Fruit fly (Drosophila melanogaster): Measurements from ENCODE around the gene CG4962.

The CG4962 gene

DNA sequence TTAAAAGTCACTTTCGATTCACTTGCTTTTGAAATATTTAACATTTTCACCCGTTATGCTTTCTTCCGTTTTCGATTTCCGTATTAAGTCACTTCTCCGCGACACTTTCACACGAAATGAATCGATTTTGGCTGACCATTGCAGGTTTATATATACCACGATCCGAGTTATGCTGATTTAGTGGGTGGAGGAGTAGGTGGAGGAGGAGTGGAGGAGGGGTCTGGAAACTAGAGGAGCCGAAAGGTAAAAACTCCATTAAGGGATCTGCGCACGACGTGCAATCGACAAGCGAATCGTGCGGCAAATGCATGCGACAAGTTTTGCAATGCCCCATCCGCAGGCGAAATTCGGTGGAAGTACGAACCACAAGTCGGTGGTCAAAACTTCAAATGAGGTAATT lies 4.5 kb downstream of the CG4962 start, which contains the start of gene CG13045:
CG13045 (minus strand) TSS at position 101 of the 400 bp plus-strand sequence.
- TF ChIP-seq CG34367 (tag; optimal IDR thresholded peaks at IDR 0.05) (no peak), Snoo (tag; optimal IDR thresholded peaks at IDR 0.05) (no peak), CG4496 (GFP tag; IDR thresholded peaks at IDR 0.05) (no peak)

DNA sequence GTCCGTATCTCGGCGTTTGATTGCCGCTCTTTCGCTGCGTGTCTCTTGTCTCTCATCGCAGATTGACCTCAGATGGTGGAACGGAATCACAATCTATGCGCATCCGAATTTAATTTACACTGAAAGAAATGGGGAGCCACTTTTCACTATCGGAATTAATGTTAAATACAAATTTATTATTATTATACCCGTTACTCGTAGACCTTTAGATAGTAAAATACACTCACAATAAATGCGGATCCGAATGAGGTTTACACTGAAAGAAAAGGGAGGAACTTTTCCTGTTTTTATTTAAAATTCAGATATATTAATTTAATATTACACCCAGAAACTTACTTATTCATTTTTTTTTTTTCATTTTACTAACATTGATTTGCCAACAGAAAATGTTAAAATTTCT lies 6.3 kb downstream of the CG4962 start:
- TF ChIP-seq Pif1B (GFP tag; optimal IDR thresholded peaks at IDR 0.05) = no peak
- peak; percentile 52 for TF ChIP-seq CG14655 (GFP tag; optimal IDR thresholded peaks at IDR 0.05)
- TF ChIP-seq gl (tag; optimal IDR thresholded peaks at IDR 0.05) = no peak
- no peak for TF ChIP-seq CG10348 (GFP tag; IDR thresholded peaks at IDR 0.05)
- TF ChIP-seq CG12605 (GFP tag; IDR thresholded peaks at IDR 0.05) = no peak
- no peak for TF ChIP-seq CG32121 (GFP tag; IDR thresholded peaks at IDR 0.05)
- TF ChIP-seq Pif1A (GFP tag; optimal IDR thresholded peaks at IDR 0.05) = peak; percentile 25
- no peak for TF ChIP-seq Snoo (tag; optimal IDR thresholded peaks at IDR 0.05)
- no peak for TF ChIP-seq CG4496 (GFP tag; IDR thresholded peaks at IDR 0.05)
- TF ChIP-seq CG8159 (tag; optimal IDR thresholded peaks at IDR 0.05) = peak; percentile 10
- peak; percentile 32 for TF ChIP-seq CG9948 (tag; optimal IDR thresholded peaks at IDR 0.05)
- TF ChIP-seq CG17806 (tag; optimal IDR thresholded peaks at IDR 0.05) = peak; percentile 22
- TF ChIP-seq D1 (tag; optimal IDR thresholded peaks at IDR 0.05) = no peak
- peak; percentile 3 for TF ChIP-seq CG34367 (tag; optimal IDR thresholded peaks at IDR 0.05)
- TF ChIP-seq CG15710 (tag; optimal IDR thresholded peaks at IDR 0.05) = peak; percentile 5

- TF ChIP-seq D1 (tag; optimal IDR thresholded peaks at IDR 0.05) (no peak), CG9948 (tag; optimal IDR thresholded peaks at IDR 0.05) (no peak), CG8301 (tag; optimal IDR thresholded peaks at IDR 0.05) (no peak), CG12605 (GFP tag; IDR thresholded peaks at IDR 0.05) (no peak), CG8159 (tag; optimal IDR thresholded peaks at IDR 0.05) (no peak), CG32121 (GFP tag; IDR thresholded peaks at IDR 0.05) (no peak), CG4496 (GFP tag; IDR thresholded peaks at IDR 0.05) (no peak), Pif1A (GFP tag; optimal IDR thresholded peaks at IDR 0.05) (no peak), Pif1B (GFP tag; optimal IDR thresholded peaks at IDR 0.05) (no peak), CG10348 (GFP tag; IDR thresholded peaks at IDR 0.05) (no peak), CG17806 (tag; optimal IDR thresholded peaks at IDR 0.05) (no peak), CG13204 (GFP tag; optimal IDR thresholded peaks at IDR 0.05) (no peak), rn (GFP tag; IDR thresholded peaks at IDR 0.05) (no peak), CG15710 (tag; optimal IDR thresholded peaks at IDR 0.05) (no peak), CG34367 (tag; optimal IDR thresholded peaks at IDR 0.05) (no peak), Snoo (tag; optimal IDR thresholded peaks at IDR 0.05) (no peak), CG14655 (GFP tag; optimal IDR thresholded peaks at IDR 0.05) (no peak), gl (tag; optimal IDR thresholded peaks at IDR 0.05) (no peak), fd96Ca (GFP tag; IDR thresholded peaks at IDR 0.05) (no peak)
Observed at dm6 chr3L:16288322-16288721, 7.0 kb downstream of the CG4962 start, which contains the start of gene CG13046. CG13046 (minus strand) TSS chr3L:16288422.

- TF ChIP-seq CG13204 (GFP tag; optimal IDR thresholded peaks at IDR 0.05) = peak; percentile 33
- TF ChIP-seq CG4496 (GFP tag; IDR thresholded peaks at IDR 0.05) = no peak
- TF ChIP-seq CG10348 (GFP tag; IDR thresholded peaks at IDR 0.05) = no peak
- TF ChIP-seq CG9948 (tag; optimal IDR thresholded peaks at IDR 0.05) = peak; percentile 70
- TF ChIP-seq fd96Ca (GFP tag; IDR thresholded peaks at IDR 0.05) = no peak
- TF ChIP-seq CG8301 (tag; optimal IDR thresholded peaks at IDR 0.05) = no peak
- peak; percentile 67 for TF ChIP-seq CG34367 (tag; optimal IDR thresholded peaks at IDR 0.05)
- peak; percentile 27 for TF ChIP-seq CG14655 (GFP tag; optimal IDR thresholded peaks at IDR 0.05)
- peak; percentile 65 for TF ChIP-seq Pif1A (GFP tag; optimal IDR thresholded peaks at IDR 0.05)
- peak; percentile 87 for TF ChIP-seq EcR (GFP tag; optimal IDR thresholded peaks at IDR 0.05)
- no peak for TF ChIP-seq Ets98B (GFP tag; IDR thresholded peaks at IDR 0.05)
- TF ChIP-seq Snoo (tag; optimal IDR thresholded peaks at IDR 0.05) = peak; percentile 7
- peak; percentile 62 for TF ChIP-seq D1 (tag; optimal IDR thresholded peaks at IDR 0.05)
- TF ChIP-seq CG15710 (tag; optimal IDR thresholded peaks at IDR 0.05) = peak; percentile 86
- TF ChIP-seq CG17806 (tag; optimal IDR thresholded peaks at IDR 0.05) = peak; percentile 76
- TF ChIP-seq CG32121 (GFP tag; IDR thresholded peaks at IDR 0.05) = no peak
- TF ChIP-seq rn (GFP tag; IDR thresholded peaks at IDR 0.05) = no peak
- TF ChIP-seq CG8159 (tag; optimal IDR thresholded peaks at IDR 0.05) = peak; percentile 89
- peak; percentile 56 for TF ChIP-seq Pif1B (GFP tag; optimal IDR thresholded peaks at IDR 0.05)
- no peak for TF ChIP-seq CG12605 (GFP tag; IDR thresholded peaks at IDR 0.05)
- peak; percentile 53 for TF ChIP-seq gl (tag; optimal IDR thresholded peaks at IDR 0.05)
Observed at dm6 chr3L:16286258-16286657, 9.1 kb downstream of the CG4962 start.

- TF ChIP-seq CG9948 (tag; optimal IDR thresholded peaks at IDR 0.05) = peak; percentile 52
- TF ChIP-seq CG10348 (GFP tag; IDR thresholded peaks at IDR 0.05) = no peak
- no peak for TF ChIP-seq CG8301 (tag; optimal IDR thresholded peaks at IDR 0.05)
- TF ChIP-seq gl (tag; optimal IDR thresholded peaks at IDR 0.05) = no peak
- no peak for TF ChIP-seq D1 (tag; optimal IDR thresholded peaks at IDR 0.05)
- TF ChIP-seq EcR (GFP tag; optimal IDR thresholded peaks at IDR 0.05) = no peak
- peak; percentile 33 for TF ChIP-seq CG17806 (tag; optimal IDR thresholded peaks at IDR 0.05)
- TF ChIP-seq CG34367 (tag; optimal IDR thresholded peaks at IDR 0.05) = peak; percentile 1
- no peak for TF ChIP-seq rn (GFP tag; IDR thresholded peaks at IDR 0.05)
- no peak for TF ChIP-seq fd96Ca (GFP tag; IDR thresholded peaks at IDR 0.05)
- TF ChIP-seq CG15710 (tag; optimal IDR thresholded peaks at IDR 0.05) = peak; percentile 29
- peak; percentile 17 for TF ChIP-seq CG14655 (GFP tag; optimal IDR thresholded peaks at IDR 0.05)
- TF ChIP-seq CG4496 (GFP tag; IDR thresholded peaks at IDR 0.05) = 0 out of 3 replicates have a peak, but pooled peaks have one; percentile 17
- TF ChIP-seq Pif1B (GFP tag; optimal IDR thresholded peaks at IDR 0.05) = no peak
- TF ChIP-seq CG8159 (tag; optimal IDR thresholded peaks at IDR 0.05) = peak; percentile 55
Observed at dm6 chr3L:16285346-16285911, 9.9 kb downstream of the CG4962 start, which contains the start of gene CG13047. CG13047 (minus strand) TSS chr3L:16285396.

- TF ChIP-seq Snoo (tag; optimal IDR thresholded peaks at IDR 0.05) = no peak
- TF ChIP-seq CG13204 (GFP tag; optimal IDR thresholded peaks at IDR 0.05) = no peak
- 0 out of 2 replicates have a peak, but pooled peaks have one; percentile 16 for TF ChIP-seq CG10348 (GFP tag; IDR thresholded peaks at IDR 0.05)
Observed at dm6 chr3L:16283821-16284220, 11.5 kb downstream of the CG4962 start, which contains the start of gene CG13048. CG13048 (minus strand) TSS chr3L:16283921.
